Fruit fly (Drosophila melanogaster): ENCODE results near the gene Uck.

- TF ChIP-seq CTCF (optimal IDR thresholded peaks at IDR 0.05) (no peak), CG8478 (optimal IDR thresholded peaks at IDR 0.05) (no peak)
These were observed 5.0 kb downstream of the Uck start, which contains the start of gene crb for dm6 chr3R:24294784-24295555.
